Worm (Caenorhabditis elegans) whole organism, L1 larva: Measurements from ENCODE around the gene chil-26.
"Not testable (repeated sequence)": the region's sequence is repeated elsewhere in the genome, so short reads cannot be mapped to it uniquely, and the experiment has no call there.

Experiments used
- elt-2 ChIP-seq: sonication (generic microtip); optimal IDR thresholded peaks from 2 replicates; lab custom pipeline; 2016; ENCODE audit warnings: missing genetic modification characterization, mild to moderate bottlenecking, inconsistent platforms, missing compliant biosample characterization, missing genetic modification reagents
- elt-3 ChIP-seq, 6 experiments: fragments of 150-350 bp in 1 of 6; sonication (generic microtip); optimal IDR thresholded peaks; 2 replicates each; lab custom pipeline; 2017 to 2018; ENCODE audit warnings: missing biosample characterization in 6 of 6, missing genetic modification characterization in 6 of 6, inconsistent platforms in 1 of 6
- lin-14 ChIP-seq: fragments of 200-800 bp; sonication (Bioruptor generic); optimal IDR thresholded peaks from 2 replicates; lab custom pipeline; 2018; ENCODE audit warnings: mild to moderate bottlenecking, missing genetic modification characterization, moderate library complexity, missing compliant biosample characterization
- mdl-1 ChIP-seq, 2 experiments: fragments of 150-350 bp; optimal IDR thresholded peaks; 2 replicates each; lab custom pipeline; 2014 to 2017; ENCODE audit warnings: missing biosample characterization in 2 of 2, missing genetic modification characterization in 2 of 2, inconsistent platforms in 1 of 2
- mef-2 ChIP-seq: fragments of 150-350 bp; optimal IDR thresholded peaks from 2 replicates; lab custom pipeline; 2014; ENCODE audit warnings: missing biosample characterization, missing genetic modification characterization
- nhr-77 ChIP-seq: fragments of 150-350 bp; optimal IDR thresholded peaks from 2 replicates; lab custom pipeline; 2014; ENCODE audit warnings: missing biosample characterization, missing genetic modification characterization
- unc-130 ChIP-seq: fragments of 150-350 bp; optimal IDR thresholded peaks from 2 replicates; lab custom pipeline; 2017; ENCODE audit warnings: missing biosample characterization, missing genetic modification characterization, inconsistent platforms
- unc-62 ChIP-seq: fragments of 150-350 bp; optimal IDR thresholded peaks from 2 replicates; lab custom pipeline; 2014; ENCODE audit warnings: missing biosample characterization, missing genetic modification reagents, missing genetic modification characterization

ce11 chrII:9452172-9452571 is 22.7 kb upstream of the chil-26 start, which contains the start of gene R09D1.12:
- not testable (repeated sequence) for TF ChIP-seq mdl-1 (tag; optimal IDR thresholded peaks at IDR 0.05; lab: Kevin White, UChicago); mef-2; unc-130 (tag; lab: Kevin White, UChicago); elt-2 (tag; lab: Kevin White, UChicago); unc-62 (GFP tag; lab: Kevin White, UChicago); nhr-77; lin-14; elt-3 (tag; optimal IDR thresholded peaks at IDR 0.05; lab: Kevin White, UChicago)
